Fruit fly (Drosophila melanogaster) whole organism, prepupa: ENCODE measurements around the gene Vps39.

Experiments
- Blimp-1 ChIP-seq: fragments of 200-800 bp; sonication (Bioruptor generic); optimal IDR thresholded peaks from 3 replicates; lab custom pipeline; 2017; ENCODE audit warnings: missing biosample characterization, missing genetic modification characterization, mild to moderate bottlenecking, moderate library complexity, missing genetic modification reagents
- CG10669 ChIP-seq: fragments of 200-800 bp; sonication (Bioruptor generic); optimal IDR thresholded peaks from 3 replicates; lab custom pipeline; 2018; ENCODE audit warnings: missing biosample characterization, mild to moderate bottlenecking, missing genetic modification characterization, moderate library complexity
- CG11294 ChIP-seq: fragments of 200-800 bp; sonication (Bioruptor generic); IDR thresholded peaks from 2 replicates; pipeline ENCODE4 v1.3.6; 2022; ENCODE audit warnings: missing biosample characterization, missing genetic modification characterization
- CG11762 ChIP-seq: fragments of 200-800 bp; sonication (Bioruptor generic); optimal IDR thresholded peaks from 3 replicates; lab custom pipeline; 2016; ENCODE audit warnings: missing biosample characterization, missing genetic modification characterization; ENCODE audit not compliant: insufficient read depth
- CG11902 ChIP-seq: fragments of 200-800 bp; sonication (Bioruptor generic); optimal IDR thresholded peaks from 3 replicates; lab custom pipeline; 2016; ENCODE audit warnings: missing biosample characterization, missing genetic modification characterization
- CG15336 ChIP-seq: fragments of 200-800 bp; sonication (Bioruptor generic); IDR thresholded peaks from 2 replicates; pipeline ENCODE4 v1.3.6; 2022; ENCODE audit warnings: missing biosample characterization, missing genetic modification characterization
- CG1621 ChIP-seq: fragments of 200-800 bp; sonication (Bioruptor generic); optimal IDR thresholded peaks from 3 replicates; lab custom pipeline; 2018; ENCODE audit warnings: missing biosample characterization, mild to moderate bottlenecking, missing genetic modification characterization
- CG3032 ChIP-seq: fragments of 200-800 bp; optimal IDR thresholded peaks from 2 replicates; lab custom pipeline; 2019; ENCODE audit warnings: missing biosample characterization, mild to moderate bottlenecking, missing genetic modification characterization, moderate library complexity
- CG31627 ChIP-seq: fragments of 200-800 bp; sonication (Bioruptor generic); optimal IDR thresholded peaks from 3 replicates; lab custom pipeline; 2016; ENCODE audit warnings: missing biosample characterization, missing genetic modification characterization
- CG34406 ChIP-seq: fragments of 200-800 bp; sonication (Bioruptor generic); optimal IDR thresholded peaks from 3 replicates; lab custom pipeline; 2016; ENCODE audit warnings: missing biosample characterization, missing genetic modification characterization
- CG3919 ChIP-seq: fragments of 200-800 bp; sonication (Bioruptor generic); optimal IDR thresholded peaks from 3 replicates; lab custom pipeline; 2016; ENCODE audit warnings: missing biosample characterization, missing genetic modification characterization
- CG6163 ChIP-seq: fragments of 200-800 bp; sonication (Bioruptor generic); IDR thresholded peaks from 3 replicates; pipeline ENCODE4 v1.3.6; 2022; ENCODE audit warnings: missing biosample characterization, missing genetic modification characterization
- CG6276 ChIP-seq: fragments of 200-800 bp; sonication (Bioruptor generic); optimal IDR thresholded peaks from 2 replicates; lab custom pipeline; 2017; ENCODE audit warnings: missing biosample characterization, mild to moderate bottlenecking, missing genetic modification characterization
- CG6792 ChIP-seq: fragments of 200-800 bp; sonication (Bioruptor generic); optimal IDR thresholded peaks from 3 replicates; lab custom pipeline; 2016; ENCODE audit warnings: missing biosample characterization, missing genetic modification characterization
- CG6808 ChIP-seq: fragments of 200-800 bp; sonication (Bioruptor generic); optimal IDR thresholded peaks from 3 replicates; lab custom pipeline; 2017; ENCODE audit warnings: missing biosample characterization, missing genetic modification characterization, mild to moderate bottlenecking, moderate library complexity, missing genetic modification reagents
- CG6854 ChIP-seq: fragments of 200-800 bp; sonication (Bioruptor generic); optimal IDR thresholded peaks from 2 replicates; lab custom pipeline; 2017; ENCODE audit warnings: missing biosample characterization, mild to moderate bottlenecking, missing genetic modification characterization
- CG7368 ChIP-seq: fragments of 200-800 bp; sonication (Bioruptor generic); optimal IDR thresholded peaks from 3 replicates; lab custom pipeline; 2016; ENCODE audit warnings: missing biosample characterization, missing genetic modification characterization
- CG8119 ChIP-seq: fragments of 200-800 bp; sonication (Bioruptor generic); IDR thresholded peaks from 3 replicates; pipeline ENCODE4 v1.3.6; 2022; ENCODE audit warnings: missing biosample characterization, missing genetic modification characterization
- CG8319 ChIP-seq: fragments of 200-800 bp; sonication (Bioruptor generic); optimal IDR thresholded peaks from 3 replicates; lab custom pipeline; 2016; ENCODE audit warnings: missing biosample characterization, missing genetic modification characterization
- CG8632 ChIP-seq: fragments of 200-800 bp; sonication (Bioruptor generic); optimal IDR thresholded peaks from 3 replicates; lab custom pipeline; 2016; ENCODE audit warnings: missing biosample characterization, missing genetic modification characterization
- CG9139 ChIP-seq: fragments of 200-800 bp; sonication (Bioruptor generic); optimal IDR thresholded peaks from 3 replicates; lab custom pipeline; 2017; ENCODE audit warnings: missing biosample characterization, mild to moderate bottlenecking, missing genetic modification characterization
- Eip75B ChIP-seq: fragments of 200-800 bp; sonication (Bioruptor generic); optimal IDR thresholded peaks from 3 replicates; lab custom pipeline; 2016; ENCODE audit warnings: missing biosample characterization, missing genetic modification characterization
- Eip78C ChIP-seq: fragments of 200-800 bp; sonication (Bioruptor generic); peaks from one replicate; lab custom pipeline; 2016; ENCODE audit warnings: missing biosample characterization, missing genetic modification characterization
- Ets21C ChIP-seq: fragments of 200-800 bp; sonication (Bioruptor generic); optimal IDR thresholded peaks from 3 replicates; lab custom pipeline; 2016; ENCODE audit warnings: missing biosample characterization, missing genetic modification characterization
- Ets96B ChIP-seq: fragments of 200-800 bp; optimal IDR thresholded peaks from 2 replicates; lab custom pipeline; 2019; ENCODE audit warnings: missing biosample characterization, mild to moderate bottlenecking, missing genetic modification characterization, moderate library complexity
- Gug ChIP-seq: fragments of 200-800 bp; sonication (Bioruptor generic); IDR thresholded peaks from 2 replicates; pipeline ENCODE4 v1.3.6; 2022; ENCODE audit warnings: missing biosample characterization, missing genetic modification characterization
- Hr38 ChIP-seq: sonication (Bioruptor generic); optimal IDR thresholded peaks from 2 replicates; lab custom pipeline; 2016; ENCODE audit warnings: missing biosample characterization, missing genetic modification characterization
- Hr4 ChIP-seq: fragments of 200-800 bp; sonication (Bioruptor generic); optimal IDR thresholded peaks from 3 replicates; lab custom pipeline; 2016; ENCODE audit warnings: missing biosample characterization, missing genetic modification characterization
- Lpt ChIP-seq: fragments of 200-800 bp; sonication (Bioruptor generic); optimal IDR thresholded peaks from 3 replicates; lab custom pipeline; 2016; ENCODE audit warnings: missing biosample characterization, missing genetic modification characterization
- Met ChIP-seq: fragments of 200-800 bp; sonication (Bioruptor generic); optimal IDR thresholded peaks from 3 replicates; lab custom pipeline; 2016; ENCODE audit warnings: missing biosample characterization, missing genetic modification characterization
- OdsH ChIP-seq: fragments of 200-800 bp; sonication (Bioruptor generic); optimal IDR thresholded peaks from 3 replicates; lab custom pipeline; 2016; ENCODE audit warnings: missing biosample characterization, missing genetic modification characterization
- Sox102F ChIP-seq: fragments of 200-800 bp; sonication (Bioruptor generic); optimal IDR thresholded peaks from 2 replicates; lab custom pipeline; 2016; ENCODE audit warnings: missing biosample characterization, mild to moderate bottlenecking, missing genetic modification characterization
- Sox15 ChIP-seq: fragments of 200-800 bp; sonication (Bioruptor generic); optimal IDR thresholded peaks from 3 replicates; lab custom pipeline; 2016; ENCODE audit warnings: missing biosample characterization, missing genetic modification characterization
- acj6 ChIP-seq: fragments of 200-800 bp; sonication (Bioruptor generic); optimal IDR thresholded peaks from 3 replicates; lab custom pipeline; 2016; ENCODE audit warnings: missing biosample characterization, missing genetic modification characterization
- cyc ChIP-seq: fragments of 200-800 bp; sonication (Bioruptor generic); optimal IDR thresholded peaks from 3 replicates; lab custom pipeline; 2016; ENCODE audit warnings: missing biosample characterization, missing genetic modification characterization
- dac ChIP-seq: fragments of 200-800 bp; sonication (Bioruptor generic); optimal IDR thresholded peaks from 2 replicates; lab custom pipeline; 2017; ENCODE audit warnings: missing biosample characterization, mild to moderate bottlenecking, missing genetic modification characterization
- dsx ChIP-seq: fragments of 200-800 bp; optimal IDR thresholded peaks from 3 replicates; lab custom pipeline; 2019; ENCODE audit warnings: missing biosample characterization, mild to moderate bottlenecking, missing genetic modification characterization, moderate library complexity; ENCODE audit not compliant: poor library complexity, severe bottlenecking
- eg ChIP-seq: fragments of 200-800 bp; sonication (Bioruptor generic); IDR thresholded peaks from 3 replicates; pipeline ENCODE4 v1.3.6; 2022; ENCODE audit warnings: missing biosample characterization, missing genetic modification characterization
- esn ChIP-seq: fragments of 200-800 bp; sonication (Bioruptor generic); optimal IDR thresholded peaks from 2 replicates; lab custom pipeline; 2016; ENCODE audit warnings: missing biosample characterization, mild to moderate bottlenecking, missing genetic modification characterization, moderate library complexity
- fd59A ChIP-seq: fragments of 200-800 bp; sonication (Bioruptor generic); optimal IDR thresholded peaks from 2 replicates; lab custom pipeline; 2017; ENCODE audit warnings: missing biosample characterization, mild to moderate bottlenecking, missing genetic modification characterization, missing genetic modification reagents
- fd85E ChIP-seq: fragments of 200-800 bp; sonication (Bioruptor generic); optimal IDR thresholded peaks from 3 replicates; lab custom pipeline; 2016; ENCODE audit warnings: missing biosample characterization, missing genetic modification characterization
- fkh ChIP-seq: fragments of 200-800 bp; sonication (Bioruptor generic); optimal IDR thresholded peaks from 3 replicates; lab custom pipeline; 2017; ENCODE audit warnings: missing biosample characterization, mild to moderate bottlenecking, missing genetic modification characterization, moderate library complexity
- lz ChIP-seq: fragments of 200-800 bp; sonication (Bioruptor generic); optimal IDR thresholded peaks from 3 replicates; lab custom pipeline; 2016; ENCODE audit warnings: missing biosample characterization, missing genetic modification characterization
- net ChIP-seq: fragments of 200-800 bp; sonication (Bioruptor generic); optimal IDR thresholded peaks from 3 replicates; lab custom pipeline; 2016; ENCODE audit warnings: missing biosample characterization, missing genetic modification characterization
- pdm3 ChIP-seq: fragments of 200-800 bp; sonication (Bioruptor generic); optimal IDR thresholded peaks from 3 replicates; lab custom pipeline; 2016; ENCODE audit warnings: missing biosample characterization, missing genetic modification characterization
- ss ChIP-seq, 2 experiments: fragments of 200-800 bp; sonication (Bioruptor generic); optimal IDR thresholded peaks; 2 replicates in 1 of 2; 3 replicates in 1 of 2; lab custom pipeline; 2017 to 2018; ENCODE audit warnings: mild to moderate bottlenecking in 2 of 2, missing biosample characterization in 2 of 2, missing genetic modification characterization in 2 of 2, moderate library complexity in 1 of 2
- topi ChIP-seq: fragments of 200-800 bp; sonication (Bioruptor generic); optimal IDR thresholded peaks from 3 replicates; lab custom pipeline; 2016; ENCODE audit warnings: missing biosample characterization, missing genetic modification characterization
- vri ChIP-seq: fragments of 200-800 bp; sonication (Bioruptor generic); optimal IDR thresholded peaks from 3 replicates; lab custom pipeline; 2016; ENCODE audit warnings: missing biosample characterization, mild to moderate bottlenecking, missing genetic modification characterization

Vps39 gene

DNA sequence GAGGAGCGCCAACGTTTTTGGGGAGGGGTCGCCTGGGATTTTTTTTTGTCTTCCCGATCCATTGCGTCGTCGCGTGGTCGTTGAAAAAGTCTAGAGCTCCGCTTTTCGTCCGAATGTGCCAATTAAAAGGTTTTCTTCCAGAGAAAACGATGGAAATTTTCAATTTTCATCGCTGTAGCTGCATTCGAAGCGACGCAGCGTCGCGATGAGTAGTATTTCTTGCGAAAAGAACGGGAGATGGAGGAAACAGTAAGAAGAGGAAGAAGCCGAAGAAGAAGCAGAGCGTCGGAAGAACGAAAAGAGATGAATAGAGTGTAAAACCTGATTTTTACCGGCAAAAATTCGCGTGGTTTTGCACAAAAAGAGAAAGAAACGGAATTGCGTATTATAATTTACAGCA, 31.2 kb downstream of the Vps39 start:
- 0 out of 3 replicates have a peak, but pooled peaks have one; percentile 5 for TF ChIP-seq eg
- no peak for TF ChIP-seq acj6 (GFP tag; lab: Kevin White, UChicago)
- no peak for TF ChIP-seq CG34406 (GFP tag; lab: Kevin White, UChicago)
- no peak for TF ChIP-seq CG10669 (GFP tag; lab: Kevin White, UChicago)
- TF ChIP-seq CG6854 (GFP tag; lab: Kevin White, UChicago): no peak
- no peak for TF ChIP-seq fd59A
- peak; percentile 15; the same call in 1 of the 3 replicates for TF ChIP-seq CG6163 (GFP tag; lab: Robert Waterston, UW)
- no peak for TF ChIP-seq topi
- peak; percentile 2 for TF ChIP-seq Eip78C

DNA sequence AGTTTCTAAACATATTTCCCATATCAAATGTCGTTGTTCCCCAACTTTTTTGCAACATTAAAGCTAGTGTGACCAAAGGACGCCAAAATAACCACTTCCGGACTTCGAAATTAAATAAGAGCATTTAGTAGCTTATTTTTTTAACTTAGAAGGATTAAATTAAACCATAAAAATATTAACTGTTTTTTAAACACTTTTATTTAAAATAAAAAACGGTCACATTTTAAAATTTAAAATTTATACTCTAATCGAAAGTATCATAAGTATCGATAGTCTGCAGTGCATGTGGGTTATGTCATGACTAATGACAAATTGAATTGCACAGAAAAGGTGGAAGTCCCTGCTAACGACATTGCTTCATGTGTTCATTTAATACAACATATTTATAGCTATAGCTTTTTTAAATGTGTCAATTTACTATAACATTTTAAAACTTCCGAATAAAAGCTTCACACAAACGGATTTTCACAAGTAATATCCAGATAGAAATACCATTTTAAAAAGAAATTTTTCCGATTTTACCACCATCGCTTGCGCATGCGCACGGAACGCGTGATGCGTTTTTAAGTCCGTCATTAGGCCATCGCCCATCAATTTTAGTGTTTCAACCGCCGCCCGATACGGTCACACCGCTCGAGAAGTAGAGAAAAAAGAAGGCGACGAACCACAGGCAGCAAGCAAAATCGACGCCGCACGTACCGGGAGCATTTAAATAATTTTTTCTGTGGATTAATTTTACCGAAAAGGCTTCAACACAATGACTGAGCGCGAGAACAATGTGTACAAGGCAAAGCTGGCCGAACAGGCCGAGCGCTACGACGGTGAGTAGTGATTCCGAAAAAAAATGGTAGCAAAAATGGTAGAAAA, 31.9 kb downstream of the Vps39 start, which contains the start of the genes CG7156 and 14-3-3epsilon:
Gene CG7156 (minus strand): TSS at position 71 of the 867 bp plus-strand sequence.
Gene 14-3-3epsilon (plus strand): TSS at position 443 of the 867 bp plus-strand sequence.
- TF ChIP-seq lz (peak; percentile 30), CG6792 (GFP tag; lab: Kevin White, UChicago) (peak; percentile 17), Hr4 (GFP tag; lab: Kevin White, UChicago) (no peak), dsx (GFP tag; lab: Kevin White, UChicago) (no peak), Met (GFP tag; lab: Kevin White, UChicago) (no peak), dac (GFP tag; lab: Kevin White, UChicago) (no peak), CG11762 (no peak), pdm3 (GFP tag; lab: Kevin White, UChicago) (no peak), Eip75B (GFP tag; lab: Kevin White, UChicago) (peak; percentile 23), cyc (GFP tag; lab: Kevin White, UChicago) (peak; percentile 3), Eip78C (peak; percentile 77), Lpt (no peak), ss (GFP tag; optimal IDR thresholded peaks at IDR 0.05; lab: Kevin White, UChicago) (peak; percentile 42 to 52), CG15336 (GFP tag; lab: Robert Waterston, UW) (peak; percentile 16; the same call in 1 of the 2 replicates), net (no peak), fd85E (GFP tag; lab: Kevin White, UChicago) (no peak), CG9139 (peak; percentile 56), CG8319 (no peak), Ets96B (tag; lab: Kevin White, UChicago) (no peak), CG6854 (GFP tag; lab: Kevin White, UChicago) (peak; percentile 65), vri (GFP tag; lab: Kevin White, UChicago) (no peak), Gug (GFP tag; lab: Robert Waterston, UW) (no peak), CG8119 (GFP tag; lab: Robert Waterston, UW) (peak; percentile 19; the same call in 1 of the 3 replicates), Blimp-1 (GFP tag; lab: Kevin White, UChicago) (peak; percentile 10), CG3919 (peak; percentile 32), CG8632 (GFP tag; lab: Kevin White, UChicago) (peak; percentile 18), OdsH (GFP tag; lab: Kevin White, UChicago) (no peak), CG6808 (GFP tag; lab: Kevin White, UChicago) (peak; percentile 44), CG11294 (GFP tag; lab: Robert Waterston, UW) (no peak), eg (0 out of 3 replicates have a peak, but pooled peaks have one; percentile 49), CG31627 (GFP tag; lab: Kevin White, UChicago) (peak; percentile 0), CG1621 (tag; lab: Kevin White, UChicago) (no peak), Sox15 (GFP tag; lab: Kevin White, UChicago) (no peak), fkh (GFP tag; lab: Kevin White, UChicago) (no peak), esn (GFP tag; lab: Kevin White, UChicago) (peak; percentile 64), CG3032 (tag; lab: Kevin White, UChicago) (no peak), Ets21C (GFP tag; lab: Kevin White, UChicago) (no peak), CG7368 (GFP tag; lab: Kevin White, UChicago) (no peak), fd59A (no peak), Sox102F (GFP tag; lab: Kevin White, UChicago) (no peak), CG6276 (GFP tag; lab: Kevin White, UChicago) (no peak), Hr38 (GFP tag; lab: Kevin White, UChicago) (no peak), acj6 (GFP tag; lab: Kevin White, UChicago) (peak; percentile 6), CG11902 (GFP tag; lab: Kevin White, UChicago) (no peak)
